Fruit fly (Drosophila melanogaster) Kc167 (cell line): Measurements from ENCODE around the gene CG3021.

ENCODE experiments used
- Myc ChIP-seq: fragments of >200 bp; optimal IDR thresholded peaks from 2 replicates; lab custom pipeline; 2017; ENCODE audit warnings: missing external identifiers
- Sin3A ChIP-seq: fragments of >200 bp; optimal IDR thresholded peaks from 2 replicates; lab custom pipeline; 2018; ENCODE audit warnings: missing external identifiers
- h ChIP-seq: fragments of >200 bp; optimal IDR thresholded peaks from 3 replicates; lab custom pipeline; 2018; ENCODE audit warnings: missing external identifiers
- insv ChIP-seq: fragments of >200 bp; optimal IDR thresholded peaks from 3 replicates; lab custom pipeline; 2018; ENCODE audit warnings: missing external identifiers
- psq ChIP-seq: fragments of >200 bp; optimal IDR thresholded peaks from 2 replicates; lab custom pipeline; 2017; ENCODE audit warnings: missing external identifiers
- ttk ChIP-seq: sonication (Bioruptor generic); optimal IDR thresholded peaks from 2 replicates; lab custom pipeline; 2017; ENCODE audit warnings: missing external identifiers

The CG3021 gene

DNA sequence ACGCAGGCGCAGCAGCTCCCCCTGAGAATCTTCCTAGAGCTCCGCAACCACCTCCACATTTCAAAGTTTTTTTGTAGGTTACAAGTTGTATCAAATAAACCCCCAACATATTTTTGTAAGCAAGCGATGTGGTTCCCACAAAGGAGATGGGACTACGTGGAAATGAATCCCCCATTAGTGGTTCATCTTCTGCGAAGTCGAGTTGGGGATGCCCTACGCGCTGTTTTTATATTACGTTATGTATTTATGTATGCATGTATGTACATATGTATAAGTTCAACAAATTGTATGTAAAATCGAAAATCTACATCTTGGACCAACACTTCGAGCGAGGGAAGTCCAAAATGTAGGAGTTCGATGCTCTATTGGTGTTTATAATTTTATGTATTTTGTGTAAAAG is 19.3 kb downstream of the CG3021 start, which contains the start of gene CG42259:
CG42259 (plus strand) TSS at position 301 of the 400 bp plus-strand sequence.
- TF ChIP-seq Myc (lab: Kevin White, UChicago) (no peak), ttk (no peak), insv (no peak), Sin3A (no peak), h (no peak), psq (no peak)

DNA sequence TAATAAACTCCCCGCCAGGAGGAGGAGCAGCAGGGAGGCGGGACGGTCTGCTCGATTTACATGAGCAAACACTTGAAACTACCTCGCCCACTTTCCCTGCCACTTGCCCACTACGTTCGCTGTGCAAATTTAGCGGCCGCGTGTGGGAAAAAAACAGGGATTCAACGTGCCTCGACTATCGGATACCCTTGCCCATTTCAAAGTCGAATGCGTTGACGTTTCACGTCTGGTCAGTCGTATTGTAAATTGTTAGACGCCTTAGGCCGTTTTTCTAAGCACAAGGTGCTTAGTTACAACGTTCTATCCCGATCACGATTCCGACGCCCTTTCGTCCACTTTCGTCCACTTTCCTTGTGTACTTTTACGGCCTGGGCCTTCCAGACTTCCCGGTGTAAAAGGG is 21.1 kb downstream of the CG3021 start:
- TF ChIP-seq h (no peak), psq (no peak), Myc (lab: Kevin White, UChicago) (no peak), ttk (no peak), Sin3A (no peak), insv (no peak)

DNA sequence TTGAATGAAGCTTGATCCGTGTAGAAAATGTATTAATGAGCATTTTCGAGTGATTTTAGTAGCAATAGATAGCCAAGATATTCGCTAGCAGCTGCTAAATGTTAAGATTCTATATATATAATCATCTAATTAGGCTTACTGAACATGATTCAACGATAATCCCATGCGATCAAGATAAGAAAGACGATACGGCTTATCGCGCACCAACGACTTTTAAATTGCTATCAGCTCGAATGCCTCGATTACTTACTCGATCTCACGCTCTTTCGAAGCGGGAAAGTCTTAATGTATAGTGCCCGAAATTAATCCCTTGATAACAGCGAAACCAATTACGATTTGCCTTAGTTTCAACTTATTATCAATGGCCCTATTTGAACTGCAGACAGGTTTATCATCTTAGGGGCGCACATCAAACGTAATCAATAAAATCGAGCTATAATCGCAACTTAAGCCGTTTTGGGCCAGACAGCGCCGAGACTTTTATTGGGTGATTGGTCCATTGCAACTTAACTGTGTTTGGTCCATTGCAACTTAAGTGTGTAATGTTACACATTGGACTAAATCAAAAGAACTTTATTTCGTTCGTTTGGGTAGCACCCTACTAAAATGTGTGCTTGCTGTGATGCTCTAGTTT is 24.1 kb downstream of the CG3021 start:
- TF ChIP-seq psq (no peak), h (no peak), ttk (no peak), Myc (lab: Kevin White, UChicago) (no peak), insv (no peak), Sin3A (no peak)

DNA sequence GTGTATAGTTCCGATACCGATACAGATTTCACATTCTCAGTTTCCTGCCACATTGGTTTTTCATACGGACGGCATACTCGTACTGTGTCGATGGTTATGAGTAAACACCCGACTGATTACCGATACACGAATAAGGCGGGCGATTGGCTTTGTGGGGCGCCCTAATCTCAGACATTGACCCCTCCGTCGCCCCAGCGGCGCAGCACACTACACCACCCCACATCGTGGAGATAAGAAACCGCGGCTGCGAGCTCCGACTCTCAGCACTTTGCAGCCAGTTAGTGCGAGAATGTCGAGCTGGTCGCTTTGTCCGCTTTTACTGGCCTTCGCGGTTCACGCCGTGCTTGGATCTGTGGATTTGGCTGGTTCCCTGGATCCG is 24.6 kb downstream of the CG3021 start, which contains the start of gene CG14629:
CG14629 (plus strand) TSS at position 275 of the 379 bp plus-strand sequence.
- no peak for TF ChIP-seq insv

DNA sequence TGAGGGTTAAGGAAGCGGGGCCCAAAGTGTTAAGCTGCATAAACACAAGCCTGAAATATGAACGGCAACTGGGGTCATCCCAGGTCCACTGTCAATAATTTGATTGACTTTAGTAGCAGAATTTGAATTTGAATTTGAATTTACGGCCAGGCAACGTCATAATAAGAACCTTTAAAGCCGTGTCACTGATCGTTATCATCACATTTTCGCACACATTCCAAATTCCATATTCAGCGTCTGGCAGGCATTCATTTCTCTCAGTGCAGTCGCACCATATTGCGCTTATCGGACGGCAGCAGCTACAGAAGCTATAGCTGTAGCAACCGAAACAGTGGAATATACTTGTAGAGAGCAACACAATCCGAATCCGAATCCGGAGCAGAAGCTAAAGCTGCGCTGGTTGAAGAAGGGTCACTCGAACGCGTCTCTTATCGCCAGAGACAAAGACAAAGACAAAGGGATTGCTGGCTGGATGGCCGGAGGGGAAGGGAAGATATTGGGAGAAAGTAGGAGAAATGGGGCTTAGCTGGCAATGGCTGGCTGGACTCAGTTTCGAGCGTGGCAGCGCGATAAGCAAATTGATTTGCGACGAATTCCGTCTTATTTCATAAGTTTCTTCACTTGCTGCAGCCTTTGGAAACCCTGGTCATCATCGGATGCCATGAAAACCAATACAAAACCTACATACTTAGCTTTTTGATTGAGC is 26.2 kb downstream of the CG3021 start:
- TF ChIP-seq insv (no peak), Myc (lab: Kevin White, UChicago) (no peak), Sin3A (no peak), h (no peak), psq (no peak), ttk (no peak)

DNA sequence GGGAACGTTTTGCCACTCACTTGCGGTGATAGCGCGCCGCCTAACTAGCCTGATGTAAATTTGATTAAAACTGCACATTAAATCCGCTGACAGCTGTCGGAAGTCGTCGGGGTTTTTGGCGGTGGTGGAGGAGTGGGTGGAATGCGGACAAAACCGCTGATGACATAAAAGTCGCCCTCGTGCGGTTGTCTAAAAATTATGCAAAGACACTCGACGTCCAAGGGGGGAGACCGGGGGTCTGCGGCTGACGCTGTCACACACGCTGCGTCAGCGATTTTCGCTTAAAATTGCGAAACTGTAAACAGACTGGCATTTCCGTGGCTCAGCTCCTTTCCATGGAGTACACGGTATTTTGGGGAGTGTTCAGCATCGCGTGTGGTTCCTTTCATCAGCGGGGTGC is 29.7 kb downstream of the CG3021 start:
- TF ChIP-seq insv (no peak), Sin3A (no peak), ttk (no peak), Myc (lab: Kevin White, UChicago) (no peak), h (no peak), psq (no peak)

DNA sequence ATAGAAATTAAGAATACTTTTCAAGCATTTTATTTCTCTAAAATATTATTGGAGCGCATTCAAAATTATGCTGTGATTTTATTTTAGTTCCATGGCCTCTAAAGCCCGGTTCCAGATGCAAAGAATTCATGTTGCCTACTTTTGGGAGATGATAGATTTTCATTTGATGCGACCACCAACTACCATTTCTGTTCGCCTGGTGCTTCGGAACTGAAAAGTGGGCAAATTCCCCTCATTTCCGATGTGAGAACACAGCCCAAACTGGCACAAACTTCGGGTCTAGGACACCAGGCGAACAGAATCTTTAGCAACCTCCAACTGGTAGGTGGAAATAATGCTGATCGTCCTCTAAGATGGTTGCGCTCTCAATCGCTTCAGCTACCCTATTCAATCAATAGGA is 36.6 kb downstream of the CG3021 start:
- TF ChIP-seq h: no peak
- TF ChIP-seq psq: no peak
- no peak for TF ChIP-seq insv
- TF ChIP-seq Sin3A: no peak
